Worm (Caenorhabditis elegans) whole organism, dauer: ENCODE results near the gene F53F4.12.

Experiments
- unc-62 ChIP-seq: sonication (generic microtip); optimal IDR thresholded peaks from 2 replicates; lab custom pipeline; 2017; ENCODE audit warnings: missing biosample characterization, missing genetic modification reagents, missing genetic modification characterization

Gene F53F4.12

ce11 chrV:13625517-13626097 lies at the start of gene F53F4.12, which contains the start of gene nduv-2:
TSS of gene F53F4.12 (plus strand) at chrV:13626047.
TSS of gene nduv-2 (minus strand) at chrV:13625567.
- no peak for TF ChIP-seq unc-62 (GFP tag; lab: Kevin White, UChicago)

DNA sequence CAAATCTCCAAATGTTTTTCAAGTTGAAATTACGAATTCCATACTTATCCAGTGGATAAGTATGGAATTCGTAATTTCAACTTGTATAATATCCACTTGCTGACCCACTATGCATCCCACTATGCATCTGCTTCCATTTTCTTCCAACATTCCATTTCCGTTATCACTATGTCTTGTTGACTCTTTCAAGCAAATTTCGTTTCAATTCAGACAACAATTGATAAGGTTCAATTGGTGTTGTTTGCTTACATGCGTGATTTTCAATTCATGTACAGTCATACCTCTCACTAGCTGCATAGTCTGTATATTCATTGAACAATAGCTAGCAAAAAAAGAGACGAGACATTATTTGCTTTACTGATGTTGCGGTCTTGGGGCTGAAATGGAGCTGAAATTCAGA lies 49.0 kb upstream of the F53F4.12 start:
- no peak for TF ChIP-seq unc-62 (GFP tag; lab: Kevin White, UChicago)

DNA sequence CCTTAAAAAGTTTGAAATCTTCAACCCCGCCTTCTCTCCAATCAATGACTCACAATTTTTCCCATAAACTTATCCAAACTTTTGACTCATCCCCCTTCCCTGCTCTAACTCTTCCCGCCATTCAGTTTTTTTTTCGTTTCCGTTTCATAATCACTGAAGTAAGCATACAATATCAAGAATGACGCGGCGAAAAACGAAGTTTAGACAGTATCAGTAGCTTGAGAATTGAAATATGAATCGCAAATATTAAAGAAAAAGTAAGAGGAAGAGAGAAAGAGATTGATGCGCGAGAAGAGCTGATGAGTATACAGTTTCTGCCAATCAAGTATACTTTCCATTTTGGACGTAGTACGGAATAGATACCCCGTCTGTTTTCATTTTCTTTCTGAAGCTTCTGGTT lies 48.4 kb upstream of the F53F4.12 start:
- no peak for TF ChIP-seq unc-62 (GFP tag; lab: Kevin White, UChicago)

DNA sequence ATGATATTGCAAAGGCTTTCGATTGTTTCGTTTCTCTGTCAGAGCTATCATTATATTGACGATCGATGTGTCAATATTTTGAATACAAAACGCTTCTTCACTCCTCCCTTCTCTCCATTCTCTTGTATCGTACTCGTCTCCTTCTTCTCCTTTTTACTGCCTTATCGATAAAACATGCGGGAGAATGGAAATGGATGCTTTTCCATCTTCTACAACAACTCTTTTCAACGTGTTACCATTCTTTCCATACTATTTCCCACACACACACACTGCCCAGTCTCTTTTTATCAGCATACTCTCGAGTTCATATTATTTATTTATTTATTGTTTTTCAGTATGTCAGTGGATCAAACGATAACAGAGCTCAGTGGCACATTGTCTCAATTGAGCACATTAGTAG lies 47.2 kb upstream of the F53F4.12 start, which contains the start of gene C50B8.6:
Gene C50B8.6 (plus strand): TSS at position 336 of the 400 bp plus-strand sequence.
- TF ChIP-seq unc-62 (GFP tag; lab: Kevin White, UChicago), result no peak

- no peak for TF ChIP-seq unc-62 (GFP tag; lab: Kevin White, UChicago)
Measured at ce11 chrV:13580696-13581095, 45.2 kb upstream of the F53F4.12 start, which contains the start of gene C50B8.5. TSS of gene C50B8.5 (plus strand) at chrV:13580968.

DNA sequence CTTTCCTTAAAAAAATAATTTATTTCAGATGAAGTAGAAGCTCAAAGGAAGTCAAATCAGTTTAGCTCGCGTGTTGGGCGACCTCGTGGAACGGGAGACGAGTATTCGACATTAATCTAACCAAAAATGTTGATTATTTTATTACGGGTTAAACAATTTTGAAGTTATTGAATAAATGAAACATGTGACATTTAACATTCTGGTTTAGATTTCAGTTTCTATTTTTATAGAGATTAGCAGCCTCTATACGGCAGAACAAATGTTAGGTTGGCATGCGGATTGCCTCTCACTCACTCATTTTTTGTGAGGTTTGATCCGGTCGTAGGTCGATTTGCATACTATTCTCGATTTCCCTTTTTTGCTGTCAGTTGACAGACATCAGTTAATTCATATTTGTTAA lies 41.4 kb upstream of the F53F4.12 start, which contains the start of gene F53F4.1:
Gene F53F4.1 (plus strand): TSS at position 301 of the 400 bp plus-strand sequence.
- no peak for TF ChIP-seq unc-62 (GFP tag; lab: Kevin White, UChicago)

ce11 chrV:13587902-13588301 lies 37.9 kb upstream of the F53F4.12 start, which contains the start of gene F53F4.17:
TSS of gene F53F4.17 (plus strand) at chrV:13588202.
- no peak for TF ChIP-seq unc-62 (GFP tag; lab: Kevin White, UChicago)

- TF ChIP-seq unc-62 (GFP tag; lab: Kevin White, UChicago), result no peak
Measured at ce11 chrV:13589494-13590176, 36.2 kb upstream of the F53F4.12 start, which contains the start of the genes F53F4.2 and F53F4.18. TSS of gene F53F4.2 (minus strand) at chrV:13589594. TSS of gene F53F4.18 (plus strand) at chrV:13590126.

ce11 chrV:13591504-13592174 lies 34.2 kb upstream of the F53F4.12 start, which contains the start of gene tbcb-1:
TSS of gene tbcb-1 (plus strand) at chrV:13592124.
- TF ChIP-seq unc-62 (GFP tag; lab: Kevin White, UChicago), result no peak

ce11 chrV:13593083-13593482 lies 32.8 kb upstream of the F53F4.12 start, which contains the start of gene F53F4.4:
TSS of gene F53F4.4 (plus strand) at chrV:13593383.
- TF ChIP-seq unc-62 (GFP tag; lab: Kevin White, UChicago), result no peak

DNA sequence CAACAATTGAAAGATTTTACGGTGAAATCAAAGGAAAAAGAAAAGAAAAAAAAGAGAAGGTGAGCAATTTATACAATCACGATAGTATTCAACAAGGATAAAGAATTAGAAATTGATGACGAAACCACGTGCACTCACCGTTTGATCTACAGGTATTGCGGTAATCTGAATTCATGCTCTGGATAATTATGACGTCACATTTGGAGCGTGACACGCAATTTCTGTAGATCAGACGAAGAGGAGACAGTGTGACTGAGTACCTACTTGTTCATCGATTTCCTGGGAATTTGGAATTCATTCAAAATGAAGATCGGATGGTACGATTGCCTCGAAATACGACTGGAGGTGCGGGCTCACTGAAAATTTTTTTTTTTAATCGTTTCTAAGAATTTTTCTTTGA lies 27.5 kb upstream of the F53F4.12 start:
- no peak for TF ChIP-seq unc-62 (GFP tag; lab: Kevin White, UChicago)

DNA sequence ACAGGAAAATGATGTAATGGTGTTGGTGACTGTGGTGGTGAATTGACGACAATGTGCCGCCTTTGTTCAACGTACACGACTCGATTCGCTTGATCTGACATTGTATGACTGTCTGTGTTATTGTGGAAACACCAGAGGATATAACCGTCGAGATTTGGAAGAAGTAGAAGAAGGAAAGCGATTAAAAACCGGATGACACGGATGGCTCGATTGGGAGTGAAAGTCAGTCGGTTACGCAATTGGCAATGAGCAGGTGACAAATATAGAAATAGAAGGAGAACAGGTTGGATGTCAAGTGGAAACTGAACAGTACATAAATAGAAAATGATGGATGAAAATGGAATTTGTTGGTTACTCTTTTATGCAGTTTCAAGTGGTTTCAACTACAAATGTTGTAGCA lies 25.0 kb upstream of the F53F4.12 start, which contains the start of gene rdy-2:
Gene rdy-2 (minus strand): TSS at position 101 of the 400 bp plus-strand sequence.
- no peak for TF ChIP-seq unc-62 (GFP tag; lab: Kevin White, UChicago)

- TF ChIP-seq unc-62 (GFP tag; lab: Kevin White, UChicago), result no peak
Measured at ce11 chrV:13606651-13607242, 19.1 kb upstream of the F53F4.12 start, which contains the start of gene fmo-4. TSS of gene fmo-4 (minus strand) at chrV:13606701.

DNA sequence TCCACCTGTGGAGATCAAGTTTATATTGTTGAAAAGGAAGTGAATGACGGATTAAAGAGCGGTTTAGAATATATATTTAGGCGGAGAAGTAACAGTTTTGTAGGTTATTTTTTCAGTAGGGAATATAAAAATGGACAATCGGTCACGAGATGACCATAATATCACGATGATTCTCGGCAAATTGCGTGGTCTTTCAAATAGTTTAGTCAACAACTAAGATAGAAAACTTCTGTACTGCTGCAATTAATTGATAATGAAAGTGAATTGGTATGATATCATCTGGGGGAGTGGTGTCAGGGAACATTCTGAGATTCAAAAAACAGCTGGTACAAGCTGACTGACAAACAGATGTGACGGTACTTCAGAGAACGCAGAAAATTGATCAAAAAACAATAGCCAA lies 17.4 kb upstream of the F53F4.12 start:
- TF ChIP-seq unc-62 (GFP tag; lab: Kevin White, UChicago), result no peak

DNA sequence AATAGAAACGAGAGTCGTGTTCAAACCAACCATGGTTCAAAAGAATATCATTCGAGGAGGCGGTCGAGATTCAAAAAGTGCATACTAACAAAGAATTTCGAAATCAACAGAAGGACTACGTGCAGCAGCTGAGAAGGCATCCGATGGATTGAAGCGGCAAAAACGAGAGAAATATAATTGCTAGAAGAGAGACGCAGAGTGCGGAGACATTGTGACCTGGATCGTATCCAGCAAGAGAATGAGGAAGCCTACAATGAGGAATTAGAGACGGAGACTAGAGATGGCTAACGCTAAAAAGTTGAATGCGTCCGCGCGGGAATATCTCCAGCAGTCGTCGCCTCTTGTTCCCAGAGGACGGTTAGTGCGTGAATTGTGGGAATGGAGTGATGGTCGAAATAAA lies 16.0 kb upstream of the F53F4.12 start:
- no peak for TF ChIP-seq unc-62 (GFP tag; lab: Kevin White, UChicago)
